Worm (Caenorhabditis elegans): ENCODE measurements around the gene srh-99.
A peak's percentile ranks its signal among the peaks of the same experiment; 100 is the strongest.

srh-99 gene

ce11 chrII:3682770-3683234 is 33.6 kb downstream of the srh-99 start, which contains the start of gene F19B10.1 (continued):
- TF ChIP-seq lin-15B (tag; optimal IDR thresholded peaks at IDR 0.05) (peak; percentile 52), unc-130 (tag; optimal IDR thresholded peaks at IDR 0.05) (peak; percentile 94), pax-3 (tag; optimal IDR thresholded peaks at IDR 0.05) (no peak), nhr-28 (tag; optimal IDR thresholded peaks at IDR 0.05) (no peak), isw-1 (GFP tag; IDR thresholded peaks at IDR 0.05) (peak; percentile 31; the same call in 1 of the 2 replicates), fkh-8 (tag; optimal IDR thresholded peaks at IDR 0.05) (no peak), ztf-4 (tag; optimal IDR thresholded peaks at IDR 0.05) (no peak), tbx-2 (tag; optimal IDR thresholded peaks at IDR 0.05) (peak; percentile 73), nhr-19 (GFP tag; conservative IDR thresholded peaks at IDR 0.05) (peak; percentile 67), Y116A8C.19 (tag; optimal IDR thresholded peaks at IDR 0.05; ENCODE audit: borderline replicate concordance) (no peak), ces-1 (GFP tag; optimal IDR thresholded peaks at IDR 0.05) (no peak), C34B4.2 (tag; optimal IDR thresholded peaks at IDR 0.05) (no peak), nhr-11 (tag; optimal IDR thresholded peaks at IDR 0.05) (no peak), nhr-84 (tag; optimal IDR thresholded peaks at IDR 0.05) (no peak), lin-13 (GFP tag; optimal IDR thresholded peaks at IDR 0.05) (peak; percentile 72), pqm-1 (tag; optimal IDR thresholded peaks at IDR 0.05) (no peak), nhr-47 (tag; optimal IDR thresholded peaks at IDR 0.05) (peak; percentile 76), mdl-1 (tag; optimal IDR thresholded peaks at IDR 0.05) (peak in 1 of 2 experiments; percentile 93), mef-2 (tag; optimal IDR thresholded peaks at IDR 0.05) (no peak), nhr-237 (tag; optimal IDR thresholded peaks at IDR 0.05) (no peak), mep-1 (tag; optimal IDR thresholded peaks at IDR 0.05) (peak; percentile 93), C04F5.9 (tag; optimal IDR thresholded peaks at IDR 0.05) (peak; percentile 60), hlh-4 (tag; optimal IDR thresholded peaks at IDR 0.05) (no peak), unc-62 (GFP tag; optimal IDR thresholded peaks at IDR 0.05) (no peak), mab-9 (GFP tag; IDR thresholded peaks at IDR 0.05) (0 out of 2 replicates have a peak, but pooled peaks have one; percentile 23), lsy-2 (tag; optimal IDR thresholded peaks at IDR 0.05) (peak; percentile 86 to 87), xbp-1 (tag; optimal IDR thresholded peaks at IDR 0.05) (peak; percentile 68), zag-1 (tag; optimal IDR thresholded peaks at IDR 0.05) (no peak), dsc-1 (tag; optimal IDR thresholded peaks at IDR 0.05) (peak; percentile 60), vab-15 (tag; optimal IDR thresholded peaks at IDR 0.05) (peak; percentile 49), hlh-17 (GFP tag; optimal IDR thresholded peaks at IDR 0.05; ENCODE audit: borderline replicate concordance) (no peak), pag-3 (tag; optimal IDR thresholded peaks at IDR 0.05; ENCODE audit: borderline replicate concordance, insufficient read depth) (peak; percentile 20), lir-3 (tag; optimal IDR thresholded peaks at IDR 0.05; ENCODE audit: poor library complexity) (peak; percentile 68), ceh-63 (GFP tag; optimal IDR thresholded peaks at IDR 0.05) (no peak), aly-2 (tag; optimal IDR thresholded peaks at IDR 0.05) (peak; percentile 35), ceh-8 (GFP tag; optimal IDR thresholded peaks at IDR 0.05) (no peak), unc-98 (GFP tag; IDR thresholded peaks at IDR 0.05) (no peak), rnt-1 (tag; optimal IDR thresholded peaks at IDR 0.05) (peak; percentile 77), swsn-7 (tag; optimal IDR thresholded peaks at IDR 0.05) (peak; percentile 65), sox-4 (tag; optimal IDR thresholded peaks at IDR 0.05) (no peak), snu-23 (GFP tag; optimal IDR thresholded peaks at IDR 0.05) (peak; percentile 90), nhr-71 (tag; optimal IDR thresholded peaks at IDR 0.05) (peak; percentile 85), snpc-4 (tag; optimal IDR thresholded peaks at IDR 0.05) (peak; percentile 68), irx-1 (tag; optimal IDR thresholded peaks at IDR 0.05) (peak; percentile 59), lin-39 (tag; optimal IDR thresholded peaks at IDR 0.05) (peak; percentile 73), grh-1 (GFP tag; IDR thresholded peaks at IDR 0.05) (0 out of 2 replicates have a peak, but pooled peaks have one; percentile 20), nhr-77 (tag; optimal IDR thresholded peaks at IDR 0.05) (peak; percentile 36), fos-1 (tag; optimal IDR thresholded peaks at IDR 0.05) (no peak), ets-5 (GFP tag; IDR thresholded peaks at IDR 0.05) (no peak), fkh-10 (GFP tag; optimal IDR thresholded peaks at IDR 0.05) (no peak), elt-3 (tag; optimal IDR thresholded peaks at IDR 0.05) (peak in 3 of 6 experiments; percentile 62 to 95 (median 85)), skn-1 (tag; optimal IDR thresholded peaks at IDR 0.05) (peak; percentile 67), hpl-2 (GFP tag; optimal IDR thresholded peaks at IDR 0.05) (no peak)
